Worm (Caenorhabditis elegans) whole organism, L3 larva: ENCODE results near the gene C06H2.7.

ENCODE experiments used
- R02D3.7 ChIP-seq: fragments of 150-350 bp; optimal IDR thresholded peaks from 2 replicates; lab custom pipeline; 2014; ENCODE audit warnings: missing biosample characterization, missing genetic modification characterization
- ZK546.5 ChIP-seq: sonication (generic microtip); optimal IDR thresholded peaks from 2 replicates; lab custom pipeline; 2017; ENCODE audit warnings: missing biosample characterization, missing genetic modification characterization
- aly-2 ChIP-seq: fragments of 150-350 bp; optimal IDR thresholded peaks from 2 replicates; lab custom pipeline; 2014; ENCODE audit warnings: missing biosample characterization, missing genetic modification characterization
- ama-1 ChIP-seq: fragments of 150-350 bp; optimal IDR thresholded peaks from 2 replicates; lab custom pipeline; 2018
- ceh-16 ChIP-seq: sonication (generic microtip); optimal IDR thresholded peaks from 2 replicates; lab custom pipeline; 2017; ENCODE audit warnings: missing biosample characterization, missing genetic modification characterization
- ceh-28 ChIP-seq: fragments of 150-350 bp; optimal IDR thresholded peaks from 2 replicates; lab custom pipeline; 2014; ENCODE audit warnings: missing biosample characterization, missing genetic modification reagents, missing genetic modification characterization
- ceh-82 ChIP-seq: fragments of 150-350 bp; optimal IDR thresholded peaks from 2 replicates; lab custom pipeline; 2014; ENCODE audit warnings: missing biosample characterization, missing genetic modification characterization
- ceh-9 ChIP-seq: sonication (generic microtip); optimal IDR thresholded peaks from 2 replicates; lab custom pipeline; 2018; ENCODE audit warnings: missing biosample characterization, missing genetic modification characterization
- daf-12 ChIP-seq: fragments of 150-350 bp; optimal IDR thresholded peaks from 2 replicates; lab custom pipeline; 2014; ENCODE audit warnings: missing biosample characterization, missing genetic modification reagents, missing genetic modification characterization
- egl-27 ChIP-seq: sonication (generic microtip); optimal IDR thresholded peaks from 4 replicates; lab custom pipeline; 2017; ENCODE audit warnings: missing biosample characterization, missing genetic modification reagents, missing genetic modification characterization
- egl-5 ChIP-seq: fragments of 150-350 bp; optimal IDR thresholded peaks from 2 replicates; lab custom pipeline; 2017; ENCODE audit warnings: missing biosample characterization, missing genetic modification reagents, missing genetic modification characterization, inconsistent platforms
- elt-1 ChIP-seq: fragments of 150-350 bp; optimal IDR thresholded peaks from 2 replicates; lab custom pipeline; 2014; ENCODE audit warnings: missing biosample characterization, missing genetic modification characterization
- elt-2 ChIP-seq: sonication (generic microtip); optimal IDR thresholded peaks from 2 replicates; lab custom pipeline; 2016; ENCODE audit warnings: missing genetic modification reagents, mild to moderate bottlenecking, missing genetic modification characterization, missing compliant biosample characterization
- elt-3 ChIP-seq, 3 experiments: fragments of 150-350 bp in 1 of 3; sonication (generic microtip) in 2 of 3; optimal IDR thresholded peaks; 2 replicates in 2 of 3; 4 replicates in 1 of 3; lab custom pipeline; 2014 to 2017; ENCODE audit warnings: missing biosample characterization in 3 of 3, missing genetic modification characterization in 3 of 3
- eor-1 ChIP-seq, 2 experiments: fragments of 150-350 bp; optimal IDR thresholded peaks; 2 replicates each; lab custom pipeline; 2014 to 2018; ENCODE audit warnings: missing biosample characterization in 2 of 2, missing genetic modification characterization in 2 of 2
- fkh-10 ChIP-seq: sonication (generic microtip); optimal IDR thresholded peaks from 2 replicates; lab custom pipeline; 2017; ENCODE audit warnings: missing biosample characterization, missing genetic modification reagents, missing genetic modification characterization
- fkh-2 ChIP-seq: fragments of 150-350 bp; optimal IDR thresholded peaks from 2 replicates; lab custom pipeline; 2014; ENCODE audit warnings: missing biosample characterization, missing genetic modification reagents, missing genetic modification characterization
- fos-1 ChIP-seq: fragments of 150-350 bp; optimal IDR thresholded peaks from 2 replicates; lab custom pipeline; 2014; ENCODE audit warnings: missing biosample characterization, missing genetic modification characterization
- hmg-11 ChIP-seq: sonication (generic microtip); optimal IDR thresholded peaks from 2 replicates; lab custom pipeline; 2016; ENCODE audit warnings: missing genetic modification characterization, missing compliant biosample characterization
- jun-1 ChIP-seq: fragments of 150-350 bp; optimal IDR thresholded peaks from 2 replicates; lab custom pipeline; 2014; ENCODE audit warnings: missing biosample characterization, missing genetic modification reagents, missing genetic modification characterization
- lin-15B ChIP-seq: fragments of 150-350 bp; optimal IDR thresholded peaks from 2 replicates; lab custom pipeline; 2014; ENCODE audit warnings: missing biosample characterization, missing genetic modification characterization
- lin-39 ChIP-seq: fragments of 150-350 bp; optimal IDR thresholded peaks from 2 replicates; lab custom pipeline; 2018; ENCODE audit warnings: missing biosample characterization, missing genetic modification reagents, missing genetic modification characterization
- lsy-12 ChIP-seq: sonication (generic microtip); optimal IDR thresholded peaks from 2 replicates; lab custom pipeline; 2016; ENCODE audit warnings: mild to moderate bottlenecking, missing genetic modification characterization, missing compliant biosample characterization
- mdl-1 ChIP-seq: fragments of 150-350 bp; optimal IDR thresholded peaks from 2 replicates; lab custom pipeline; 2014; ENCODE audit warnings: missing biosample characterization, missing genetic modification characterization
- mml-1 ChIP-seq: fragments of 150-350 bp; sonication (generic microtip); optimal IDR thresholded peaks from 3 replicates; lab custom pipeline; 2014; ENCODE audit warnings: missing biosample characterization, missing genetic modification characterization
- nfya-1 ChIP-seq: sonication (generic microtip); optimal IDR thresholded peaks from 2 replicates; lab custom pipeline; 2017; ENCODE audit warnings: missing genetic modification characterization, mild to moderate bottlenecking, missing compliant biosample characterization, antibody characterized with exemption, moderate library complexity; ENCODE audit not compliant: insufficient read depth
- nhr-11 ChIP-seq: fragments of 150-350 bp; optimal IDR thresholded peaks from 2 replicates; lab custom pipeline; 2014; ENCODE audit warnings: missing biosample characterization, missing genetic modification characterization
- nhr-12 ChIP-seq: fragments of 150-350 bp; optimal IDR thresholded peaks from 2 replicates; lab custom pipeline; 2014; ENCODE audit warnings: missing biosample characterization, missing genetic modification characterization
- nhr-23 ChIP-seq: fragments of 150-350 bp; optimal IDR thresholded peaks from 2 replicates; lab custom pipeline; 2014; ENCODE audit warnings: missing biosample characterization, missing genetic modification reagents, missing genetic modification characterization
- nhr-237 ChIP-seq: fragments of 150-350 bp; optimal IDR thresholded peaks from 2 replicates; lab custom pipeline; 2014; ENCODE audit warnings: missing biosample characterization, missing genetic modification characterization
- nhr-25 ChIP-seq: sonication (generic microtip); optimal IDR thresholded peaks from 2 replicates; lab custom pipeline; 2017; ENCODE audit warnings: missing biosample characterization, missing genetic modification characterization
- nhr-28 ChIP-seq: fragments of 150-350 bp; optimal IDR thresholded peaks from 2 replicates; lab custom pipeline; 2014; ENCODE audit warnings: missing biosample characterization, missing genetic modification characterization
- nhr-43 ChIP-seq: sonication (generic microtip); optimal IDR thresholded peaks from 2 replicates; lab custom pipeline; 2016; ENCODE audit warnings: mild to moderate bottlenecking, missing genetic modification characterization, missing compliant biosample characterization; ENCODE audit not compliant: poor library complexity, severe bottlenecking
- nhr-67 ChIP-seq: fragments of 150-350 bp; optimal IDR thresholded peaks from 2 replicates; lab custom pipeline; 2014; ENCODE audit warnings: missing biosample characterization, missing genetic modification characterization
- nhr-76 ChIP-seq: fragments of 150-350 bp; sonication (generic microtip); optimal IDR thresholded peaks from 5 replicates; lab custom pipeline; 2014; ENCODE audit warnings: missing biosample characterization, missing genetic modification characterization
- nhr-77 ChIP-seq: fragments of 150-350 bp; optimal IDR thresholded peaks from 2 replicates; lab custom pipeline; 2014; ENCODE audit warnings: missing biosample characterization, missing genetic modification characterization
- pha-4 ChIP-seq: fragments of 150-350 bp; optimal IDR thresholded peaks from 2 replicates; lab custom pipeline; 2014; ENCODE audit warnings: missing biosample characterization, missing genetic modification reagents, missing genetic modification characterization
- pqm-1 ChIP-seq: fragments of 150-350 bp; optimal IDR thresholded peaks from 2 replicates; lab custom pipeline; 2017; ENCODE audit warnings: missing biosample characterization, missing genetic modification characterization, inconsistent platforms
- sea-2 ChIP-seq: fragments of 150-350 bp; sonication (generic microtip); optimal IDR thresholded peaks from 4 replicates; lab custom pipeline; 2014; ENCODE audit warnings: missing biosample characterization, missing genetic modification reagents, missing genetic modification characterization
- skn-1 ChIP-seq: fragments of 150-350 bp; optimal IDR thresholded peaks from 2 replicates; lab custom pipeline; 2014; ENCODE audit warnings: missing biosample characterization, missing genetic modification characterization
- snpc-4 ChIP-seq: fragments of 150-350 bp; optimal IDR thresholded peaks from 2 replicates; lab custom pipeline; 2014; ENCODE audit warnings: missing biosample characterization, missing genetic modification characterization
- tbx-2 ChIP-seq: sonication (generic microtip); optimal IDR thresholded peaks from 2 replicates; lab custom pipeline; 2016; ENCODE audit warnings: mild to moderate bottlenecking, missing genetic modification characterization, missing compliant biosample characterization
- unc-39 ChIP-seq: sonication (generic microtip); optimal IDR thresholded peaks from 4 replicates; lab custom pipeline; 2017; ENCODE audit warnings: missing biosample characterization, missing genetic modification characterization
- unc-62 ChIP-seq: fragments of 150-350 bp; sonication (generic microtip); optimal IDR thresholded peaks from 4 replicates; lab custom pipeline; 2014; ENCODE audit warnings: missing biosample characterization, missing genetic modification reagents, missing genetic modification characterization
- zag-1 ChIP-seq: fragments of 150-350 bp; optimal IDR thresholded peaks from 2 replicates; lab custom pipeline; 2014; ENCODE audit warnings: missing biosample characterization, missing genetic modification characterization
- ztf-11 ChIP-seq: fragments of 150-350 bp; optimal IDR thresholded peaks from 2 replicates; lab custom pipeline; 2014; ENCODE audit warnings: missing biosample characterization, missing genetic modification characterization
- ztf-4 ChIP-seq: fragments of 150-350 bp; optimal IDR thresholded peaks from 2 replicates; lab custom pipeline; 2014; ENCODE audit warnings: missing biosample characterization, missing genetic modification characterization

Gene C06H2.7

ce11 chrV:11148971-11149370 lies 4.4 kb upstream of the C06H2.7 start:
- TF ChIP-seq R02D3.7 = no peak
- no peak for TF ChIP-seq skn-1
- TF ChIP-seq nhr-25 (tag; lab: Kevin White, UChicago) = peak; percentile 36
- peak in 1 of 3 experiments; percentile 36 for TF ChIP-seq elt-3 (tag; optimal IDR thresholded peaks at IDR 0.05; lab: Kevin White, UChicago)

ce11 chrV:11147780-11148144 lies 3.2 kb upstream of the C06H2.7 start:
- TF ChIP-seq nhr-43 (tag; lab: Kevin White, UChicago) (peak; percentile 76), tbx-2 (peak; percentile 41), nhr-23 (peak; percentile 35), daf-12 (tag; lab: Kevin White, UChicago) (peak; percentile 1), nhr-76 (tag; lab: Kevin White, UChicago) (no peak), ama-1 (peak; percentile 84), sea-2 (no peak), ztf-4 (tag; lab: Kevin White, UChicago) (peak; percentile 55), elt-3 (tag; optimal IDR thresholded peaks at IDR 0.05; lab: Kevin White, UChicago) (peak in 1 of 3 experiments; percentile 6), nhr-25 (tag; lab: Kevin White, UChicago) (peak; percentile 57), nhr-11 (tag; lab: Kevin White, UChicago) (no peak), ceh-16 (no peak), skn-1 (no peak)
- TF ChIP-seq, all 47 proteins: peak for 8

- no peak for TF ChIP-seq mml-1 (tag; lab: Kevin White, UChicago)
- peak; percentile 8 for TF ChIP-seq R02D3.7
- no peak for TF ChIP-seq fkh-10 (GFP tag; lab: Kevin White, UChicago)
- no peak for TF ChIP-seq ztf-11 (tag; lab: Kevin White, UChicago)
- no peak for TF ChIP-seq pqm-1 (tag; lab: Kevin White, UChicago)
- TF ChIP-seq skn-1 = no peak
- no peak for TF ChIP-seq nhr-76 (tag; lab: Kevin White, UChicago)
- no peak for TF ChIP-seq nhr-77 (tag; lab: Kevin White, UChicago)
- TF ChIP-seq jun-1 = no peak
- TF ChIP-seq nhr-67 (tag; lab: Kevin White, UChicago) = no peak
- no peak for TF ChIP-seq ztf-4 (tag; lab: Kevin White, UChicago)
- no peak for TF ChIP-seq fos-1 (tag; lab: Kevin White, UChicago)
- TF ChIP-seq ceh-28 = no peak
- no peak for TF ChIP-seq zag-1 (tag; lab: Kevin White, UChicago)
- no peak for TF ChIP-seq lsy-12 (tag; lab: Kevin White, UChicago)
- TF ChIP-seq egl-5 (tag; lab: Kevin White, UChicago) = no peak
- TF ChIP-seq elt-2 = no peak
- no peak for TF ChIP-seq nhr-237 (tag; lab: Kevin White, UChicago)
- TF ChIP-seq ZK546.5 (tag; lab: Kevin White, UChicago) = no peak
- no peak for TF ChIP-seq eor-1 (tag; optimal IDR thresholded peaks at IDR 0.05; lab: Kevin White, UChicago)
- no peak for TF ChIP-seq ceh-16
- peak; percentile 50 for TF ChIP-seq elt-1 (tag; lab: Kevin White, UChicago)
- TF ChIP-seq nhr-23 = peak; percentile 37
- TF ChIP-seq snpc-4 (tag; lab: Kevin White, UChicago) = no peak
- TF ChIP-seq tbx-2 = no peak
- no peak for TF ChIP-seq fkh-2 (tag; lab: Kevin White, UChicago)
- TF ChIP-seq nhr-43 (tag; lab: Kevin White, UChicago) = peak; percentile 61
- no peak for TF ChIP-seq daf-12 (tag; lab: Kevin White, UChicago)
- no peak for TF ChIP-seq aly-2 (tag; lab: Kevin White, UChicago)
- TF ChIP-seq lin-39 = no peak
- TF ChIP-seq nfya-1 = peak; percentile 34
- TF ChIP-seq lin-15B = no peak
- no peak for TF ChIP-seq nhr-28
- TF ChIP-seq unc-39 (tag; lab: Kevin White, UChicago) = no peak
- peak; percentile 91 for TF ChIP-seq ama-1
- TF ChIP-seq hmg-11 (tag; lab: Kevin White, UChicago) = no peak
- peak; percentile 66 for TF ChIP-seq nhr-25 (tag; lab: Kevin White, UChicago)
- no peak for TF ChIP-seq pha-4 (tag; lab: Kevin White, UChicago)
- TF ChIP-seq ceh-9 (tag; lab: Kevin White, UChicago) = no peak
- no peak for TF ChIP-seq mdl-1 (tag; lab: Kevin White, UChicago)
- TF ChIP-seq ceh-82 = no peak
- TF ChIP-seq nhr-11 (tag; lab: Kevin White, UChicago) = no peak
- TF ChIP-seq nhr-12 (tag; lab: Kevin White, UChicago) = no peak
- TF ChIP-seq egl-27 (tag; lab: Kevin White, UChicago) = no peak
- peak in 1 of 3 experiments; percentile 79 for TF ChIP-seq elt-3 (tag; optimal IDR thresholded peaks at IDR 0.05; lab: Kevin White, UChicago)
- TF ChIP-seq sea-2 = no peak
- TF ChIP-seq unc-62 = no peak
Observed at ce11 chrV:11146958-11147779, 2.6 kb upstream of the C06H2.7 start, which contains the start of the genes T19C4.24 and nlp-33. TSS of gene T19C4.24 (minus strand) at chrV:11147008. TSS of gene nlp-33 (plus strand) at chrV:11147346.
